Fruit fly (Drosophila melanogaster) whole organism, embryonic: ENCODE measurements around the gene CG13989.

Experiments used
- BEAF-32 ChIP-seq: fragments of 200-800 bp; sonication (Bioruptor generic); optimal IDR thresholded peaks from 3 replicates; lab custom pipeline; 2017; ENCODE audit warnings: missing biosample characterization, missing genetic modification characterization, mild to moderate bottlenecking, moderate library complexity, missing genetic modification reagents
- Blimp-1 ChIP-seq: fragments of 200-800 bp; sonication (Bioruptor generic); optimal IDR thresholded peaks from 3 replicates; lab custom pipeline; 2018; ENCODE audit warnings: missing biosample characterization, missing genetic modification characterization, mild to moderate bottlenecking, moderate library complexity, missing genetic modification reagents
- CG10267 ChIP-seq: fragments of 200-800 bp; sonication (Bioruptor generic); optimal IDR thresholded peaks from 2 replicates; lab custom pipeline; 2018; ENCODE audit warnings: missing biosample characterization, mild to moderate bottlenecking, missing genetic modification characterization, moderate library complexity
- CG11504 ChIP-seq: fragments of 200-800 bp; sonication (Bioruptor generic); optimal IDR thresholded peaks from 3 replicates; lab custom pipeline; 2019; ENCODE audit warnings: missing biosample characterization, mild to moderate bottlenecking, missing genetic modification characterization, moderate library complexity
- CG13287 ChIP-seq: fragments of 200-800 bp; sonication (Bioruptor generic); IDR thresholded peaks from 2 replicates; pipeline ENCODE4 v1.3.6; 2022; ENCODE audit warnings: missing biosample characterization, missing genetic modification characterization; ENCODE audit not compliant: partially characterized antibody
- CG14710 ChIP-seq: fragments of 200-800 bp; sonication (Bioruptor generic); optimal IDR thresholded peaks from 3 replicates; lab custom pipeline; 2019; ENCODE audit warnings: missing biosample characterization, mild to moderate bottlenecking, missing genetic modification characterization, moderate library complexity
- CG15514 ChIP-seq: fragments of 200-800 bp; sonication (Bioruptor generic); optimal IDR thresholded peaks from 3 replicates; lab custom pipeline; 2017; ENCODE audit warnings: missing biosample characterization, missing genetic modification characterization, mild to moderate bottlenecking, moderate library complexity, missing genetic modification reagents
- CG1603 ChIP-seq: fragments of 200-800 bp; sonication (Bioruptor generic); optimal IDR thresholded peaks from 2 replicates; lab custom pipeline; 2019; ENCODE audit warnings: missing biosample characterization, mild to moderate bottlenecking, missing genetic modification characterization, moderate library complexity
- CG17829 ChIP-seq: fragments of 200-800 bp; optimal IDR thresholded peaks from 2 replicates; lab custom pipeline; 2019; ENCODE audit warnings: missing biosample characterization, mild to moderate bottlenecking, missing genetic modification characterization, moderate library complexity
- CG33213 ChIP-seq: fragments of 200-800 bp; sonication (Bioruptor generic); optimal IDR thresholded peaks from 3 replicates; lab custom pipeline; 2016; ENCODE audit warnings: missing biosample characterization, missing genetic modification characterization
- CG4617 ChIP-seq: fragments of 200-800 bp; sonication (Bioruptor generic); optimal IDR thresholded peaks from 3 replicates; lab custom pipeline; 2016; ENCODE audit warnings: missing biosample characterization, missing genetic modification characterization, borderline replicate concordance
- CG4730 ChIP-seq: fragments of 200-800 bp; sonication (Bioruptor generic); IDR thresholded peaks from 2 replicates; pipeline ENCODE4 v1.3.6; 2022; ENCODE audit warnings: missing biosample characterization, missing genetic modification characterization
- CG6654 ChIP-seq: fragments of 200-800 bp; sonication (Bioruptor generic); optimal IDR thresholded peaks from 2 replicates; lab custom pipeline; 2017; ENCODE audit warnings: missing biosample characterization, mild to moderate bottlenecking, missing genetic modification characterization
- CG6689 ChIP-seq: fragments of 200-800 bp; sonication (Bioruptor generic); IDR thresholded peaks from 2 replicates; pipeline ENCODE4 v1.3.6; 2022; ENCODE audit warnings: missing biosample characterization, missing genetic modification characterization
- CG7357 ChIP-seq: fragments of 200-800 bp; sonication (Bioruptor generic); IDR thresholded peaks from 3 replicates; pipeline ENCODE4 v1.3.6; 2022; ENCODE audit warnings: missing biosample characterization, missing genetic modification characterization
- CG9797 ChIP-seq: fragments of 200-800 bp; sonication (Bioruptor generic); optimal IDR thresholded peaks from 3 replicates; lab custom pipeline; 2018; ENCODE audit warnings: missing biosample characterization, mild to moderate bottlenecking, missing genetic modification characterization
- CTCF ChIP-seq: fragments of 200-800 bp; sonication (Bioruptor generic); optimal IDR thresholded peaks from 2 replicates; lab custom pipeline; 2017; ENCODE audit warnings: missing biosample characterization, mild to moderate bottlenecking, missing genetic modification characterization, moderate library complexity
- Dll ChIP-seq: fragments of 200-800 bp; sonication (Bioruptor generic); IDR thresholded peaks from 4 replicates; pipeline ENCODE4 v1.3.6; 2022; ENCODE audit warnings: missing biosample characterization, missing genetic modification characterization; ENCODE audit not compliant: partially characterized antibody
- Dp ChIP-seq: fragments of 200-800 bp; sonication (Bioruptor generic); optimal IDR thresholded peaks from 2 replicates; lab custom pipeline; 2018; ENCODE audit warnings: missing biosample characterization, mild to moderate bottlenecking, missing genetic modification characterization, moderate library complexity
- E2f2 ChIP-seq: fragments of 200-800 bp; sonication (Bioruptor generic); IDR thresholded peaks from 2 replicates; pipeline ENCODE4 v1.3.6; 2022; ENCODE audit warnings: missing biosample characterization, missing genetic modification characterization
- Ets97D ChIP-seq: fragments of 200-800 bp; sonication (Bioruptor generic); optimal IDR thresholded peaks from 3 replicates; lab custom pipeline; 2016; ENCODE audit warnings: missing biosample characterization, missing genetic modification characterization
- Hey ChIP-seq: fragments of 200-800 bp; sonication (Bioruptor generic); optimal IDR thresholded peaks from 3 replicates; lab custom pipeline; 2018; ENCODE audit warnings: missing biosample characterization, mild to moderate bottlenecking, missing genetic modification characterization
- MBD-R2 ChIP-seq: fragments of 200-800 bp; sonication (Bioruptor generic); IDR thresholded peaks from 2 replicates; pipeline ENCODE4 v1.3.6; 2022; ENCODE audit warnings: missing biosample characterization, missing genetic modification characterization
- MESR4 ChIP-seq: fragments of 200-800 bp; sonication (Bioruptor generic); optimal IDR thresholded peaks from 2 replicates; lab custom pipeline; 2018; ENCODE audit warnings: missing biosample characterization, mild to moderate bottlenecking, missing genetic modification characterization, moderate library complexity
- Med ChIP-seq: fragments of 200-800 bp; sonication (Bioruptor generic); peaks from one replicate; lab custom pipeline; 2016; ENCODE audit warnings: missing biosample characterization, missing genetic modification characterization, mild to moderate bottlenecking, inconsistent platforms, moderate library complexity
- Myb ChIP-seq: fragments of 200-800 bp; sonication (Bioruptor generic); optimal IDR thresholded peaks from 2 replicates; lab custom pipeline; 2016; ENCODE audit warnings: missing biosample characterization, missing genetic modification characterization
- Xbp1 ChIP-seq: fragments of 200-800 bp; sonication (Bioruptor generic); optimal IDR thresholded peaks from 3 replicates; lab custom pipeline; 2016; ENCODE audit warnings: missing biosample characterization, mild to moderate bottlenecking, missing genetic modification characterization
- bab2 ChIP-seq: fragments of 200-800 bp; sonication (Bioruptor generic); optimal IDR thresholded peaks from 2 replicates; lab custom pipeline; 2016; ENCODE audit warnings: missing biosample characterization, missing genetic modification characterization
- gfzf ChIP-seq: fragments of 200-800 bp; sonication (Bioruptor generic); optimal IDR thresholded peaks from 2 replicates; lab custom pipeline; 2016; ENCODE audit warnings: missing biosample characterization, mild to moderate bottlenecking, missing genetic modification characterization, moderate library complexity
- nmo ChIP-seq: fragments of 200-800 bp; sonication (Bioruptor generic); optimal IDR thresholded peaks from 2 replicates; lab custom pipeline; 2018; ENCODE audit warnings: missing biosample characterization, mild to moderate bottlenecking, missing genetic modification characterization, moderate library complexity
- pfk ChIP-seq: fragments of 200-800 bp; sonication (Bioruptor generic); optimal IDR thresholded peaks from 2 replicates; lab custom pipeline; 2018; ENCODE audit warnings: missing biosample characterization, mild to moderate bottlenecking, missing genetic modification characterization, moderate library complexity
- phol ChIP-seq: fragments of 200-800 bp; sonication (Bioruptor generic); optimal IDR thresholded peaks from 3 replicates; lab custom pipeline; 2018; ENCODE audit warnings: missing biosample characterization, mild to moderate bottlenecking, missing genetic modification characterization, moderate library complexity
- pum ChIP-seq: fragments of 200-800 bp; sonication (Bioruptor generic); optimal IDR thresholded peaks from 2 replicates; lab custom pipeline; 2016; ENCODE audit warnings: missing biosample characterization, missing genetic modification characterization
- pzg ChIP-seq: fragments of 200-800 bp; sonication (Bioruptor generic); optimal IDR thresholded peaks from 3 replicates; lab custom pipeline; 2018; ENCODE audit warnings: missing biosample characterization, mild to moderate bottlenecking, missing genetic modification characterization, moderate library complexity
- row ChIP-seq: fragments of 200-800 bp; sonication (Bioruptor generic); IDR thresholded peaks from 3 replicates; pipeline ENCODE4 v1.3.6; 2022; ENCODE audit warnings: missing biosample characterization, missing genetic modification characterization
- sd ChIP-seq: fragments of 200-800 bp; sonication (Bioruptor generic); optimal IDR thresholded peaks from 3 replicates; lab custom pipeline; 2018; ENCODE audit warnings: missing biosample characterization, mild to moderate bottlenecking, missing genetic modification characterization, moderate library complexity
- sens ChIP-seq: fragments of 200-800 bp; sonication (Bioruptor generic); peaks from one replicate; lab custom pipeline; 2016; ENCODE audit warnings: missing biosample characterization, missing genetic modification characterization
- stwl ChIP-seq: fragments of 200-800 bp; sonication (Bioruptor generic); optimal IDR thresholded peaks from 3 replicates; lab custom pipeline; 2018; ENCODE audit warnings: missing biosample characterization, mild to moderate bottlenecking, missing genetic modification characterization, moderate library complexity
- trem ChIP-seq: fragments of 200-800 bp; optimal IDR thresholded peaks from 3 replicates; lab custom pipeline; 2019; ENCODE audit warnings: missing biosample characterization, mild to moderate bottlenecking, missing genetic modification characterization, moderate library complexity
- yki ChIP-seq: fragments of >200 bp; optimal IDR thresholded peaks from 3 replicates; lab custom pipeline; 2018
- z ChIP-seq: fragments of 200-800 bp; sonication (Bioruptor generic); IDR thresholded peaks from 3 replicates; pipeline ENCODE4 v1.3.6; 2022; ENCODE audit warnings: missing biosample characterization, missing genetic modification characterization
- zen ChIP-seq: fragments of 200-800 bp; sonication (Bioruptor generic); optimal IDR thresholded peaks from 3 replicates; lab custom pipeline; 2018; ENCODE audit warnings: missing biosample characterization, mild to moderate bottlenecking, missing genetic modification characterization, moderate library complexity

The CG13989 gene

DNA sequence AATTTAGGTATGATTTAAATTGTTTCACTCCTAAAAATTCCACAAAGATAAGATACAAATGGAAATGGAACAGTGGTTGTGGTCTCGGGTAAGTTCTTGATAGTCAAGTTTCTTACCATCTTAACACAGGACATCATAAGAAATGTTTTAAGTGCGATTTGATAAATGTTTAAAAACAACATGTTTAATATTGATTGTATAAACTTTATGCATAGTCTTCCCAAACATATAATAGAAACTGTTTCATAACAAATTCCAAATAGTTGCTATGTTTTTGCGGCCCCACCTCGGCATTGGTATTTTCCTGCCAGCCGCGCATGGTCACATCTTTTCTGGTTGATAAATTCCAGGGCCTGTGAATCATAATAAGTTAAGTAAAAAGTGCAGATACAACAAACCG is 35.4 kb upstream of the CG13989 start, which contains the start of gene Arpc4 (continued):
- TF ChIP-seq CG7357 (GFP tag; lab: Robert Waterston, UW) (no peak), z (GFP tag; lab: Robert Waterston, UW) (no peak), pum (GFP tag; lab: Kevin White, UChicago) (peak; percentile 51), nmo (GFP tag; lab: Kevin White, UChicago) (peak; percentile 66), bab2 (peak; percentile 57), Hey (tag; lab: Kevin White, UChicago) (no peak), CG6654 (GFP tag; lab: Kevin White, UChicago) (no peak), Blimp-1 (GFP tag; lab: Kevin White, UChicago) (no peak)

DNA sequence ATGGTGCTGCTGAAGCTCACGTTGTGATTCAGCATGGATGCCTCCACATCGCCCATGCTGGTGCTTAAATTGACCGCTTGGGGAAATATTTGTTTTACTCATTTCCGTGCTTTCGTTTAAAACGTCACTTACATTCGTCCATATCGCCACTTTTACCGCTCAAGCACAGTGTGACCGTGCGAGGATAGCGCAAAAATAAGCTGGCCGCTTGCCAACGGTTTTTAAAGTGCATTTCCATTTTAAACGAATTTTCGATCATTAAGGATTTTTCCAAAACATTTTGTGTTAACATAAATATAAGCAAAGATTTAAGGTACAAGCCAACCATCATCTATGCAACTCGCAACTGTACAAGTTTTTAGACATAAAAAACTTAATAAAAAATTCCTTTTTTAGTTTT is 32.7 kb upstream of the CG13989 start, which contains the start of gene WDR79:
Gene WDR79, minus strand, starts transcription at position 298 of the 400 bp plus-strand sequence.
- TF ChIP-seq Ets97D (GFP tag; lab: Kevin White, UChicago): peak; percentile 14
- TF ChIP-seq CG14710 (tag; lab: Kevin White, UChicago): peak; percentile 16
- TF ChIP-seq sd (tag; lab: Kevin White, UChicago): no peak
- TF ChIP-seq MBD-R2 (GFP tag; lab: Robert Waterston, UW): peak; percentile 75
- TF ChIP-seq pzg: peak; percentile 50
- peak; percentile 84 for TF ChIP-seq gfzf (GFP tag; lab: Kevin White, UChicago)
- peak; percentile 16 for TF ChIP-seq MESR4
- no peak for TF ChIP-seq CG11504
- TF ChIP-seq CG17829 (tag; lab: Kevin White, UChicago): no peak
- peak; percentile 25 for TF ChIP-seq zen
- TF ChIP-seq pfk (GFP tag; lab: Kevin White, UChicago): peak; percentile 17
- TF ChIP-seq CG1603: peak; percentile 61
- TF ChIP-seq CTCF (GFP tag; lab: Kevin White, UChicago): peak; percentile 38
- peak; percentile 74 for TF ChIP-seq trem (tag; lab: Kevin White, UChicago)
- TF ChIP-seq E2f2 (GFP tag; lab: Robert Waterston, UW): peak; percentile 74
- TF ChIP-seq sens: peak; percentile 6
- peak; percentile 79 for TF ChIP-seq Myb (GFP tag; lab: Kevin White, UChicago)
- peak; percentile 45; the same call in 2 of the 3 replicates for TF ChIP-seq row (GFP tag; lab: Robert Waterston, UW)
- TF ChIP-seq Dll: 0 out of 4 replicates have a peak, but pooled peaks have one; percentile 11
- TF ChIP-seq Med (GFP tag; lab: Kevin White, UChicago): peak; percentile 57
- peak; percentile 68 for TF ChIP-seq Dp
- TF ChIP-seq yki (lab: Kevin White, UChicago): no peak
- TF ChIP-seq CG6689 (GFP tag; lab: Robert Waterston, UW): no peak
- no peak for TF ChIP-seq Xbp1
- peak; percentile 73 for TF ChIP-seq CG9797 (GFP tag; lab: Kevin White, UChicago)
- no peak for TF ChIP-seq CG4730 (GFP tag; lab: Robert Waterston, UW)
- peak; percentile 26 for TF ChIP-seq CG4617
- TF ChIP-seq CG13287 (GFP tag; lab: Robert Waterston, UW): peak; percentile 48; the same call in 1 of the 2 replicates
- TF ChIP-seq BEAF-32 (GFP tag; lab: Kevin White, UChicago): peak; percentile 12
- TF ChIP-seq CG15514 (GFP tag; lab: Kevin White, UChicago): peak; percentile 52
- TF ChIP-seq CG10267 (tag; lab: Kevin White, UChicago): no peak
- TF ChIP-seq stwl (tag; lab: Kevin White, UChicago): peak; percentile 84
- TF ChIP-seq CG33213 (GFP tag; lab: Kevin White, UChicago): peak; percentile 1
- TF ChIP-seq phol (tag; lab: Kevin White, UChicago): peak; percentile 40
